Worm (Caenorhabditis elegans) whole organism, dauer: ENCODE data around the gene lin-26.

ENCODE experiments used
- unc-62 ChIP-seq: sonication (generic microtip); optimal IDR thresholded peaks from 2 replicates; lab custom pipeline; 2017; ENCODE audit warnings: missing biosample characterization, missing genetic modification reagents, missing genetic modification characterization

Gene lin-26

ce11 chrII:7681898-7682297 lies at the start of gene lin-26:
Gene lin-26 (plus strand): TSS chrII:7682198.
- no peak for TF ChIP-seq unc-62

ce11 chrII:7635296-7635695 lies 46.7 kb upstream of the lin-26 start:
- TF ChIP-seq unc-62, result no peak

ce11 chrII:7636941-7637340 lies 45.1 kb upstream of the lin-26 start:
- TF ChIP-seq unc-62, result no peak

ce11 chrII:7639036-7639435 lies 43.0 kb upstream of the lin-26 start:
- no peak for TF ChIP-seq unc-62

ce11 chrII:7640161-7640841 lies 41.7 kb upstream of the lin-26 start:
- TF ChIP-seq unc-62, result no peak

- no peak for TF ChIP-seq unc-62
Measured at ce11 chrII:7642016-7642653, 39.9 kb upstream of the lin-26 start.

- no peak for TF ChIP-seq unc-62
Measured at ce11 chrII:7643214-7643613, 38.8 kb upstream of the lin-26 start.

- no peak for TF ChIP-seq unc-62
Measured at ce11 chrII:7651171-7651570, 30.8 kb upstream of the lin-26 start, which contains the start of gene pde-4. Gene pde-4 (minus strand): TSS chrII:7651246.

ce11 chrII:7662008-7662686 lies 19.9 kb upstream of the lin-26 start, which contains the start of gene alfa-1:
Gene alfa-1 (minus strand): TSS chrII:7662522.
- TF ChIP-seq unc-62, result no peak

- no peak for TF ChIP-seq unc-62
Measured at ce11 chrII:7663028-7663427, 19.0 kb upstream of the lin-26 start.

- TF ChIP-seq unc-62, result no peak
Measured at ce11 chrII:7663704-7664660, 18.0 kb upstream of the lin-26 start, which contains the start of the genes F18A1.7 and rpa-1. Gene F18A1.7 (minus strand): TSS chrII:7663754. Gene rpa-1 (plus strand): TSS chrII:7664582.

ce11 chrII:7666338-7666737 lies 15.7 kb upstream of the lin-26 start:
- no peak for TF ChIP-seq unc-62

ce11 chrII:7666967-7667366 lies 15.0 kb upstream of the lin-26 start, which contains the start of gene lir-2:
Gene lir-2 (plus strand): TSS chrII:7667267.
- no peak for TF ChIP-seq unc-62

ce11 chrII:7669409-7669808 lies 12.6 kb upstream of the lin-26 start:
- no peak for TF ChIP-seq unc-62

ce11 chrII:7670039-7670438 lies 12.0 kb upstream of the lin-26 start:
- TF ChIP-seq unc-62, result no peak

- TF ChIP-seq unc-62, result no peak
Measured at ce11 chrII:7671705-7672104, 10.3 kb upstream of the lin-26 start, which contains the start of gene lir-1. Gene lir-1 (plus strand): TSS chrII:7672005.
